Fruit fly (Drosophila melanogaster): ENCODE results near the gene beta'COP.

beta'COP gene

DNA sequence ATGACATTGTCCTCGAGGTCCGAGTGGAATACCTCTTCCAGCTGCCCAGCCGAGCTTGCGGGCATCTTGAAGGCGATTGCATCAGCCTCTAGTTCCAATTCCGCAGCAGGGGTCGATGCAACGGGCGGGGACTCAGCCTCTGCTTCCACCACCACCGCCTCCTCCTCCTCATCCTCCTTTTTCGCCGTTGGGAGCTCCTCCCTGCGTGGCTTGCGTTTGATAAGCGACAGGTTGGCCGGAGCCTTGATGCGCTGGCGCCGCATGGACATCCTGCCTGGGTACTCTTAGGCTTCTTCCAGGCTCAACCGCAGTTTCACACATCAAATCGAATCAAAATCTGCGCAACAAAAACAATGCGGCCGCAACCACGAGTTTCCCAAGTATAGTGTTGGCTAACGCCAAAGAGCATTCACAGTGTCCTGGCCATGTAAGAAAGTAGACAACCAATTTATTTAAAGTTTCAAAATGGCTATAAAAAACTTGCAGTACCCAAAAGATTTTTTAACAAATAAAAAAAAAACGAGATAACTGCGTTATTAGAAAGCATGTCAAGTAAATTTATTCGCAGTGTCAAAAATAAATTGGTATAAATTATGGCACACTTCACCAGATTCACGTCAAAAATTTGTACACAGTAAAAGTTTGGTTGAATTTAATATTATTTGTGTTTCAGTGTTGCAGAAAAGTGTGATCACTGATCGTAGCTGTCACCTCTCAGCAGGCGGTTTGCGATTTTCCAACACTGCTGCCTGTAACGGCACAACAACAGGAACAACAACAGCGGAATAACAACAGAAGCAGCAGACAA lies 5.1 kb upstream of the beta'COP start, which contains the start of the genes Bdp1 and CG6565:
Bdp1 (minus strand) TSS at position 456 of the 808 bp plus-strand sequence.
CG6565 (plus strand) TSS at position 585 of the 808 bp plus-strand sequence.
- peak; percentile 88 for TF ChIP-seq CG17801 (GFP tag; optimal IDR thresholded peaks at IDR 0.05; ENCODE audit: partially characterized antibody)

dm6 chr2L:13376086-13376485 lies 2.6 kb upstream of the beta'COP start:
- TF ChIP-seq CG17801 (GFP tag; optimal IDR thresholded peaks at IDR 0.05; ENCODE audit: partially characterized antibody): no peak

DNA sequence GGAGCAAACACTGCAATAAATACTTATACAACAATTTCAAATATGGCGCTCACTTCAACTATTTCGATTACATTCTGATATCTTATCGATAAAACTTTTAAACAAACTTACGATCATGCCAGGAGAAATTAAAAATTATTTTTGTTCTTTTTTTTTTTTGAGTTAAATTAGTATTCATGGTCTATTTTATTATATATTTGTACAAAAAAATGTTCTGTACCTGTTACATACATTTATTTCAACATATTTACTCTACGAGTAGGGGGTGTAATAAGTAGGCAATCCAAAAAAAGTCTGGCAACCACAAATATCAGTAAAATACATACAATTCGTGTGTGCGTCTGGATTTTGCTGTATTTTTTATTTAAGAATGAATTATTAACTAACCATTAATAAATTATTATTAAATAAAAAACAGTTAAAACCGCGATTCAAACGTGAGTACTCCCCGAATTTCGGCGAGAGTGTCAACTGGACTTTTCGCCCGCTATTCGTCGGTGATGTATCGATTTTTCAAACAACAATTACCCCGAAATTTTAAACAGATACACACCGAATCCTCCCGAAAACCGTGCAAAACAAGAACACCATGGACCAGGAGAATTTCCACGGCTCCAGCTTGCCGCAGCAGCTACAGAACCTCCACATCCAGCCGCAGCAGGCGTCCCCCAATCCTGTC lies 3.8 kb downstream of the beta'COP start, which contains the start of gene loqs:
loqs (plus strand) TSS at position 302 of the 679 bp plus-strand sequence.
- peak; percentile 29 for TF ChIP-seq CG17801 (GFP tag; optimal IDR thresholded peaks at IDR 0.05; ENCODE audit: partially characterized antibody)

- peak; percentile 99 for TF ChIP-seq CG17801 (GFP tag; optimal IDR thresholded peaks at IDR 0.05; ENCODE audit: partially characterized antibody)
Measured at dm6 chr2L:13387255-13387654, 8.6 kb downstream of the beta'COP start, which contains the start of the genes Ing5 and CG7099. TSS of gene Ing5 (minus strand) at chr2L:13387312. TSS of gene CG7099 (plus strand) at chr2L:13387571.

- peak; percentile 98 for TF ChIP-seq CG17801 (GFP tag; optimal IDR thresholded peaks at IDR 0.05; ENCODE audit: partially characterized antibody)
Measured at dm6 chr2L:13394903-13395302, 16.2 kb downstream of the beta'COP start, which contains the start of gene RpL24. TSS of gene RpL24 (minus strand) at chr2L:13395131.

- no peak for TF ChIP-seq CG17801 (GFP tag; optimal IDR thresholded peaks at IDR 0.05; ENCODE audit: partially characterized antibody)
Measured at dm6 chr2L:13396084-13396483, 17.4 kb downstream of the beta'COP start, which contains the start of gene CG16957. TSS of gene CG16957 (minus strand) at chr2L:13396184.

DNA sequence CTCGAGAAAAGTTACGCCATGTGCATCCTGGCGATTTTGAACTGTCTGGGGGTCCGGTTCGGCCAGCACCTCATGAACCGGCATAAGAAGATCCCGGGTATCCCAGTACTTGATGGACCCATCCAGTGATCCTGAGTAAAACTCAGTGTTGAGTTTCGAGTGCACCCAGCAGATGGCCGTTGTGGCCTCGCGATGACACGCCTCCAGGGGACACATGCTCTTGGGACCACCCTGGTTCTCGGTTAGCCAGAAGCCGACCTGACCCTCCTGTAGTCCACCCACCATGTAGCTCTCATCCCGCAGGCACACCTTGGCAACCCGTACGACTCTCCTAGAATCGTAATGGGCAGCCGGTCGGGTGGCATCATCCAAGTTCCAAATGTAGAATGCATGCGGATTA lies 18.7 kb downstream of the beta'COP start:
- TF ChIP-seq CG17801 (GFP tag; optimal IDR thresholded peaks at IDR 0.05; ENCODE audit: partially characterized antibody): no peak

- peak; percentile 89 for TF ChIP-seq CG17801 (GFP tag; optimal IDR thresholded peaks at IDR 0.05; ENCODE audit: partially characterized antibody)
Measured at dm6 chr2L:13398614-13399161, 20.0 kb downstream of the beta'COP start, which contains the start of the genes CG10859 and CG7110. TSS of gene CG10859 (minus strand) at chr2L:13398664. TSS of gene CG7110 (plus strand) at chr2L:13398991.

- peak; percentile 75 for TF ChIP-seq CG17801 (GFP tag; optimal IDR thresholded peaks at IDR 0.05; ENCODE audit: partially characterized antibody)
Measured at dm6 chr2L:13399565-13399964, 20.9 kb downstream of the beta'COP start.

- peak; percentile 68 for TF ChIP-seq CG17801 (GFP tag; optimal IDR thresholded peaks at IDR 0.05; ENCODE audit: partially characterized antibody)
Measured at dm6 chr2L:13411566-13411965, 32.9 kb downstream of the beta'COP start, which contains the start of gene Vm34Ca. TSS of gene Vm34Ca (minus strand) at chr2L:13411631.

dm6 chr2L:13412219-13412618 lies 33.5 kb downstream of the beta'COP start, which contains the start of gene Flad2:
TSS of gene Flad2 (plus strand) at chr2L:13412519.
- TF ChIP-seq CG17801 (GFP tag; optimal IDR thresholded peaks at IDR 0.05; ENCODE audit: partially characterized antibody): no peak

DNA sequence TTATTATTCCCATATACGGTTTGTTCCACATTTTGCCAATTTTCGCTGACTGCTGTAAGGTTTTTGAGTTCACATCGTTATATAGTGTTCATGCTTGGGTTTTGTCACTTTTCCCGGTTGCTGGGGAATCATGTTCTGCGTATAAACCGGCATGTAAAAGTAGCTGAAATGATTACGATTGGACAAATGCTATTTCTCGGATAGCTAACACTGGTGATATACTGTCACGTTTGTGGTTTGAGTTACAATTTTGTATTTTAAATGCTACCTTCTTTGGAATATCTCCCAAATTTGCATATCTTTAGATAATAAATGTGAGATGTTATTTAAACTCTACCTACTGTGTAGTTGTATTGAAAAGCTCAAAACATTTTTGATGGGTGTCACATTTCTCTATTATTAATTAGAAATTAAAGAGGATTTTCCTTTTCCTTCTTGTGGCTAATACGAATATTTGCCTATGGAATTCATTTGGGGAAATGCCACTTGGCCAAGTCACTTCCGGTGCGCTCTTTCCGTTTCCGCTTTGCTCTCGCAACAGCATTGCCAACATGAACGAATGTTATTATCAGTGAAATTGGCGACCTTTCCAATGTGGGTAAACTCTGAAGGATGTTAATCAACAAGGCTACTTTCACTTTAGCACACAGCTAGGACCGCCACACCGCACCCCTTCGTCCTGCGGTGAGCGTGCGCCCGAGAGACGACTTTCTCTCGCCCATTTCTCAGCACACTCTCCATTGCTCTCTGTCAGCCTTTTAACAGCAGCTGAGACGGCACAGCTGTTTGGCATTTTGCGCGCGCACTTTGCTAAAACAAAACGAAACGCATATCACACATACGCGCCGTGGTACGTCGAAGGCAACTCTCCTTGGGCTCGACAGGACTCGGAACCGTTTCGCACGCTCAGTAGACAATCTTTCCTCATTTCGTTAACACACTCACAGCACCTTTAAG lies 36.1 kb downstream of the beta'COP start, which contains the start of the genes CG16956, CG42784 and CG43850:
CG16956 (minus strand) TSS at position 51 of the 957 bp plus-strand sequence.
CG42784 (plus strand) TSS at position 907 of the 957 bp plus-strand sequence.
CG43850 (plus strand) TSS at position 907 of the 957 bp plus-strand sequence.
- TF ChIP-seq CG17801 (GFP tag; optimal IDR thresholded peaks at IDR 0.05; ENCODE audit: partially characterized antibody): no peak

DNA sequence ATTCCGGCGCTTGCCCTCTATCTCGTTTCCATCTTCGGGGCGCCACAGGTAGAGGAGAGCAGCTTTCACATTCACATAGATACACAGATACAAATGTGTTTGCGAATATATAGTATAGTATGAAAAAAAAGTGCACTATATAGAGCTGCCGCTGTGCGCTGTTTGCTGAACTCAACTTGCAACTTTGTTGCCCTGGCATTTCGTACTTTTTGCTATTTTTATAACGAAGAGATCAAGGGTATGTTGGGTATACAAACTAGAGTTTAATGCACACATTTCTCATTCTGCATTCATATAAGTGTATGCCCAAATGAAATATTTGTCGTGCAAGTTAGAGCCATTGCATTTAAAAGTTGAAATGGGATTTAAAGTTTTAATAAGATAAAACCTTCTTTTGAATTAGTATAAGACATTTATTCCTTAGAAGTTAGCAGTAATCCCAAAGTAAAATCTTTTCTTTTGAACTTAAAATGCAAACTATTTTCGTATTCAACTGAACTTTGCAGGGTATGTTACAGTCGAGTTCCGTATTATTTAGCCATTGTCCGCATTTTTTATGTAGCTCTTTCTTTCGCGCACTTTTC lies 52.3 kb downstream of the beta'COP start:
- no peak for TF ChIP-seq CG17801 (GFP tag; optimal IDR thresholded peaks at IDR 0.05; ENCODE audit: partially characterized antibody)

All from ovary, adult (tissue).